Fruit fly (Drosophila melanogaster): Measurements from ENCODE around the gene Dus4.

Dus4 gene

DNA sequence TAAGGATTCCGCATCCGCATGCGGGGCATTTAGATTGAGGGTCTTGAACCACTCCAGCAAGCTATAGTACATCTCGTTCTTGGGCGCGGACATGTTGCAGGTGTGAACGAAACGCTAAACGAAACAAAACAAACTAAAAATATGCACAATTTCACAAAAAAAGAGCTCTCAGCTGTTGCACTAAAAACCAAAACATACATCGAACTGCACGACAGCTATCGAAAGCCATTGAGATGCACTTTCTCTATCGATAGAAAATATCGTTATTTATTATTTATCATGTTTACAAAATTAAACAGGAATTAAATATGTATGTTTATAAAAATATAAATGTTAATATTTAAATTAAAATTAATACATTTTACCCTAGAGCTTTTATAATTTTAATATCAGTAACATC is 29.8 kb upstream of the Dus4 start, which contains the start of gene hook (continued):
- TF ChIP-seq CG4282 (GFP tag; optimal IDR thresholded peaks at IDR 0.05) (no peak), Taf1 (GFP tag; IDR thresholded peaks at IDR 0.05) (no peak)

DNA sequence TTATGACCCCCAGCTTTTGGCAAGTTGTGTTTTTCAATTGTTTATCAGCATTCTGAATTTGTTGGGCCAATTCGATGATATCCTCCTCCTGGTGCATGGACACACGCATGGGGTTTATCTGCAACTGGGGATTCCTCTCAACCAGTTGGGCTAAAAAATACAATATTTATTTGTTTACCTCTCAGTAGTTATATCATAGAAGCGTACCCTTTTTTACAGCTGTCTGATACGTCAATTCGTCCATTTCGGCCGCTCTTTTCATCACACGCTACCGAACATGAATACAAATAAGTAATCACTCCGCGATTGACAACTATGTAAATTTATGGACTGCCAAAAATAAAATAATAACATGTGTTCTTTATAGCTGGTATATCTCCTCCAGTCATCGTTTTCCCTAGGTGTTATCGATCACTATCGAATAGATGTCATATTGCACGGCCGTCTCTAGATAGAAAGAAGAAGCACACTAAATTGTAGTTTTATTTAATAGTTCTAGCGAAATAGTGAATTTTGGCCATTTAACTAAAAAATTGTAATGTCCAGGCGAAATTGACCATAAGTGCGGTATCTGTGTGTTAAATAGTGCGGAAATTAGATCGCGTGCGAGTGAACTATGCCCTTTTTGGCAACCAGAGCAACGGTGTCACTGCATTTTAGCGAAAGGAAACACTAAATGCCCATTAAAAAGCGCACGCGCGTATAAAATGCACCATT is 28.7 kb upstream of the Dus4 start, which contains the start of the genes mib2 and CG31800:
Gene mib2, plus strand, starts transcription at position 232 of the 717 bp plus-strand sequence.
Gene CG31800, minus strand, starts transcription at position 364 of the 717 bp plus-strand sequence.
- no peak for TF ChIP-seq peb (GFP tag; IDR thresholded peaks at IDR 0.05)
- no peak for TF ChIP-seq CG4854 (GFP tag; optimal IDR thresholded peaks at IDR 0.05)
- TF ChIP-seq CG8944 (GFP tag; optimal IDR thresholded peaks at IDR 0.05) = no peak
- peak; percentile 10 for TF ChIP-seq lilli (GFP tag; optimal IDR thresholded peaks at IDR 0.05)
- TF ChIP-seq CG2202 (tag; optimal IDR thresholded peaks at IDR 0.05) = no peak
- no peak for TF ChIP-seq eve (GFP tag; optimal IDR thresholded peaks at IDR 0.05)
- TF ChIP-seq ato (GFP tag; IDR thresholded peaks at IDR 0.05; ENCODE audit: partially characterized antibody) = peak; percentile 52; the same call in 1 of the 2 replicates
- no peak for TF ChIP-seq Sox102F (GFP tag; optimal IDR thresholded peaks at IDR 0.05)
- TF ChIP-seq CG3163 (GFP tag; optimal IDR thresholded peaks at IDR 0.05) = no peak
- no peak for TF ChIP-seq insv (GFP tag; optimal IDR thresholded peaks at IDR 0.05)
- TF ChIP-seq ftz-f1 (GFP tag; optimal IDR thresholded peaks at IDR 0.05) = no peak
- TF ChIP-seq Doc3 (GFP tag; IDR thresholded peaks at IDR 0.05; ENCODE audit: partially characterized antibody) = peak; percentile 76; the same call in 2 of the 3 replicates
- peak; percentile 48 for TF ChIP-seq CG3995 (GFP tag; optimal IDR thresholded peaks at IDR 0.05)
- peak; percentile 44; the same call in 1 of the 3 replicates for TF ChIP-seq row (GFP tag; IDR thresholded peaks at IDR 0.05)
- no peak for TF ChIP-seq CG12769 (tag; optimal IDR thresholded peaks at IDR 0.05)
- TF ChIP-seq ewg (GFP tag; optimal IDR thresholded peaks at IDR 0.05) = peak; percentile 73
- TF ChIP-seq Hr51 (GFP tag; optimal IDR thresholded peaks at IDR 0.05) = no peak
- TF ChIP-seq aop (GFP tag; IDR thresholded peaks at IDR 0.05) = no peak
- peak; percentile 55 for TF ChIP-seq hbn (GFP tag; IDR thresholded peaks at IDR 0.05; ENCODE audit: partially characterized antibody)
- TF ChIP-seq nerfin-2 (GFP tag; IDR thresholded peaks at IDR 0.05; ENCODE audit: partially characterized antibody) = peak; percentile 78
- TF ChIP-seq Trl (optimal IDR thresholded peaks at IDR 0.05) = no peak
- no peak for TF ChIP-seq Trl (GFP tag; optimal IDR thresholded peaks at IDR 0.05)
- TF ChIP-seq dysf (GFP tag; IDR thresholded peaks at IDR 0.05) = no peak
- TF ChIP-seq amos (GFP tag; IDR thresholded peaks at IDR 0.05; ENCODE audit: partially characterized antibody) = peak; percentile 88
- TF ChIP-seq CG10366 (GFP tag; IDR thresholded peaks at IDR 0.05) = no peak
- peak; percentile 20 for TF ChIP-seq gro (GFP tag; optimal IDR thresholded peaks at IDR 0.05)
- no peak for TF ChIP-seq Spps (tag; optimal IDR thresholded peaks at IDR 0.05)
- TF ChIP-seq chinmo (GFP tag; IDR thresholded peaks at IDR 0.05; ENCODE audit: partially characterized antibody) = peak; percentile 82; the same call in 2 of the 4 replicates
- TF ChIP-seq CG8924 (tag; optimal IDR thresholded peaks at IDR 0.05) = peak; percentile 16
- no peak for TF ChIP-seq ara (GFP tag; IDR thresholded peaks at IDR 0.05)
- TF ChIP-seq phol (tag; optimal IDR thresholded peaks at IDR 0.05) = peak; percentile 5
- no peak for TF ChIP-seq CG18599 (GFP tag; optimal IDR thresholded peaks at IDR 0.05)
- TF ChIP-seq sisA (GFP tag; IDR thresholded peaks at IDR 0.05) = no peak
- no peak for TF ChIP-seq cas (GFP tag; IDR thresholded peaks at IDR 0.05)
- TF ChIP-seq ttk (GFP tag; IDR thresholded peaks at IDR 0.05) = no peak
- TF ChIP-seq schlank (tag; optimal IDR thresholded peaks at IDR 0.05) = no peak
- TF ChIP-seq Hr39 (optimal IDR thresholded peaks at IDR 0.05) = no peak
- TF ChIP-seq Nf-YB (GFP tag; optimal IDR thresholded peaks at IDR 0.05) = no peak
- TF ChIP-seq btn (GFP tag; optimal IDR thresholded peaks at IDR 0.05) = no peak
- no peak for TF ChIP-seq unpg (GFP tag; optimal IDR thresholded peaks at IDR 0.05)
- TF ChIP-seq gcm (GFP tag; optimal IDR thresholded peaks at IDR 0.05) = no peak
- TF ChIP-seq CG9727 (GFP tag; optimal IDR thresholded peaks at IDR 0.05) = no peak
- TF ChIP-seq Hey (tag; optimal IDR thresholded peaks at IDR 0.05) = no peak
- no peak for TF ChIP-seq grn (GFP tag; optimal IDR thresholded peaks at IDR 0.05)
- TF ChIP-seq CG7963 (GFP tag; IDR thresholded peaks at IDR 0.05; ENCODE audit: partially characterized antibody) = peak; percentile 86
- no peak for TF ChIP-seq Sox100B (GFP tag; optimal IDR thresholded peaks at IDR 0.05)

Data from whole organism, embryonic.